Fruit fly (Drosophila melanogaster) whole organism, wandering third instar larva: ENCODE data around the gene CG3739.

Experiments
- Abd-B ChIP-seq: fragments of >200 bp; optimal IDR thresholded peaks from 2 replicates; lab custom pipeline; 2017; ENCODE audit warnings: missing biosample characterization, missing genetic modification characterization
- CG32264 ChIP-seq: fragments of 200-800 bp; sonication (Bioruptor generic); optimal IDR thresholded peaks from 2 replicates; lab custom pipeline; 2016; ENCODE audit warnings: missing biosample characterization, missing genetic modification characterization
- CG9705 ChIP-seq: fragments of 200-800 bp; sonication (Bioruptor generic); optimal IDR thresholded peaks from 2 replicates; lab custom pipeline; 2018; ENCODE audit warnings: missing biosample characterization, mild to moderate bottlenecking, missing genetic modification characterization
- CrebA ChIP-seq: fragments of 200-800 bp; sonication (Bioruptor generic); optimal IDR thresholded peaks from 2 replicates; lab custom pipeline; 2016; ENCODE audit warnings: missing biosample characterization, mild to moderate bottlenecking, missing genetic modification characterization, borderline replicate concordance
- Dfd ChIP-seq: fragments of >200 bp; optimal IDR thresholded peaks from 2 replicates; lab custom pipeline; 2017; ENCODE audit warnings: missing biosample characterization, missing genetic modification characterization
- GATAd ChIP-seq: sonication (Bioruptor generic); optimal IDR thresholded peaks from 2 replicates; lab custom pipeline; 2016; ENCODE audit warnings: missing biosample characterization, missing genetic modification characterization
- HLH106 ChIP-seq: fragments of 200-800 bp; optimal IDR thresholded peaks from 3 replicates; lab custom pipeline; 2019; ENCODE audit warnings: missing biosample characterization, mild to moderate bottlenecking, missing genetic modification characterization, moderate library complexity
- Hr78 ChIP-seq: fragments of >200 bp; optimal IDR thresholded peaks from 2 replicates; lab custom pipeline; 2017; ENCODE audit warnings: missing biosample characterization, missing genetic modification characterization
- Hr83 ChIP-seq: fragments of 200-300 bp; sonication (Bioruptor generic); optimal IDR thresholded peaks from 2 replicates; lab custom pipeline; 2016; ENCODE audit warnings: missing biosample characterization, mild to moderate bottlenecking, missing genetic modification characterization, moderate library complexity; ENCODE audit not compliant: poor library complexity, severe bottlenecking
- Jra ChIP-seq: sonication (Bioruptor generic); optimal IDR thresholded peaks from 2 replicates; lab custom pipeline; 2016; ENCODE audit warnings: missing biosample characterization, missing genetic modification characterization
- Myc ChIP-seq: fragments of >200 bp; optimal IDR thresholded peaks from 2 replicates; lab custom pipeline; 2017
- N ChIP-seq: fragments of >200 bp; optimal IDR thresholded peaks from 2 replicates; lab custom pipeline; 2018; ENCODE audit warnings: missing biosample characterization, missing external identifiers, missing genetic modification characterization
- OdsH ChIP-seq: fragments of 200-800 bp; sonication (Bioruptor generic); optimal IDR thresholded peaks from 2 replicates; lab custom pipeline; 2016; ENCODE audit warnings: missing biosample characterization, mild to moderate bottlenecking, missing genetic modification characterization
- Rel ChIP-seq, 2 experiments: fragments of 200-800 bp; sonication (Bioruptor generic) in 1 of 2; optimal IDR thresholded peaks; 2 replicates in 1 of 2; 3 replicates in 1 of 2; lab custom pipeline; 2016 to 2019; ENCODE audit warnings: mild to moderate bottlenecking in 2 of 2, missing biosample characterization in 2 of 2, missing genetic modification characterization in 2 of 2, moderate library complexity in 1 of 2
- Sp1 ChIP-seq: fragments of 200-800 bp; sonication (Bioruptor generic); optimal IDR thresholded peaks from 3 replicates; lab custom pipeline; 2019; ENCODE audit warnings: missing biosample characterization, mild to moderate bottlenecking, missing genetic modification characterization, moderate library complexity
- Vsx2 ChIP-seq: fragments of 200-300, 225-300 bp; sonication (Bioruptor generic); optimal IDR thresholded peaks from 2 replicates; lab custom pipeline; 2018; ENCODE audit warnings: missing biosample characterization, missing genetic modification characterization; ENCODE audit not compliant: partially characterized antibody
- br ChIP-seq: fragments of 200-800 bp; sonication (Bioruptor generic); optimal IDR thresholded peaks from 2 replicates; lab custom pipeline; 2016; ENCODE audit warnings: missing biosample characterization, missing genetic modification characterization
- brk ChIP-seq: fragments of 200-800 bp; sonication (Bioruptor generic); optimal IDR thresholded peaks from 2 replicates; lab custom pipeline; 2016; ENCODE audit warnings: missing biosample characterization, mild to moderate bottlenecking, missing genetic modification characterization
- dl ChIP-seq, 2 experiments: fragments of 175-275, 200-275 bp in 1 of 2; fragments of 200-275 bp in 1 of 2; sonication (Bioruptor generic); optimal IDR thresholded peaks; lab custom pipeline; 2018; ENCODE audit warnings: mild to moderate bottlenecking in 2 of 2, missing biosample characterization in 2 of 2, missing genetic modification characterization in 2 of 2, moderate library complexity in 2 of 2; ENCODE audit not compliant: partially characterized antibody in 2 of 2, insufficient read depth in 1 of 2
- dmrt93B ChIP-seq: fragments of 200-800 bp; sonication (Bioruptor generic); optimal IDR thresholded peaks from 2 replicates; lab custom pipeline; 2018; ENCODE audit warnings: missing biosample characterization, mild to moderate bottlenecking, missing genetic modification characterization
- dsf ChIP-seq: sonication (Bioruptor generic); optimal IDR thresholded peaks from 2 replicates; lab custom pipeline; 2016; ENCODE audit warnings: missing biosample characterization, missing genetic modification characterization, borderline replicate concordance
- foxo ChIP-seq, 2 experiments: fragments of 200-800 bp; sonication (Bioruptor generic); optimal IDR thresholded peaks; 2 replicates in 1 of 2; 3 replicates in 1 of 2; lab custom pipeline; 2016 to 2017; ENCODE audit warnings: missing biosample characterization in 2 of 2, missing genetic modification characterization in 2 of 2
- fru ChIP-seq: fragments of 200-800 bp; sonication (Bioruptor generic); optimal IDR thresholded peaks from 3 replicates; lab custom pipeline; 2016; ENCODE audit warnings: missing biosample characterization, mild to moderate bottlenecking, missing genetic modification characterization
- h ChIP-seq: fragments of 200-800 bp; sonication (Bioruptor generic); optimal IDR thresholded peaks from 3 replicates; lab custom pipeline; 2016; ENCODE audit warnings: missing biosample characterization, mild to moderate bottlenecking, missing genetic modification characterization
- jim ChIP-seq: fragments of 175-275, 200-325 bp; sonication (Bioruptor generic); optimal IDR thresholded peaks from 2 replicates; lab custom pipeline; 2016; ENCODE audit warnings: missing biosample characterization, mild to moderate bottlenecking, missing genetic modification characterization
- lola ChIP-seq: fragments of >200 bp; optimal IDR thresholded peaks from 2 replicates; lab custom pipeline; 2017; ENCODE audit warnings: missing biosample characterization, missing genetic modification characterization
- psq ChIP-seq: fragments of 200-800 bp; sonication (Bioruptor generic); optimal IDR thresholded peaks from 3 replicates; lab custom pipeline; 2017; ENCODE audit warnings: missing biosample characterization, mild to moderate bottlenecking, missing genetic modification characterization, moderate library complexity
- rgr ChIP-seq: fragments of 200-800 bp; sonication (Bioruptor generic); optimal IDR thresholded peaks from 3 replicates; lab custom pipeline; 2016; ENCODE audit warnings: missing biosample characterization, mild to moderate bottlenecking, missing genetic modification characterization
- sage ChIP-seq: fragments of 200-800 bp; sonication (Bioruptor generic); optimal IDR thresholded peaks from 2 replicates; lab custom pipeline; 2016; ENCODE audit warnings: missing biosample characterization, mild to moderate bottlenecking, missing genetic modification characterization
- sv ChIP-seq: fragments of 200-800 bp; sonication (Bioruptor generic); optimal IDR thresholded peaks from 3 replicates; lab custom pipeline; 2016; ENCODE audit warnings: missing biosample characterization, missing genetic modification characterization
- tai ChIP-seq: sonication (Bioruptor generic); optimal IDR thresholded peaks from 2 replicates; lab custom pipeline; 2016; ENCODE audit warnings: missing biosample characterization, missing genetic modification characterization
- usp ChIP-seq: fragments of >200 bp; optimal IDR thresholded peaks from 2 replicates; lab custom pipeline; 2017; ENCODE audit warnings: missing biosample characterization, missing genetic modification characterization
- woc ChIP-seq: sonication (Bioruptor generic); optimal IDR thresholded peaks from 2 replicates; lab custom pipeline; 2016; ENCODE audit warnings: missing biosample characterization, mild to moderate bottlenecking, missing genetic modification characterization

The CG3739 gene

DNA sequence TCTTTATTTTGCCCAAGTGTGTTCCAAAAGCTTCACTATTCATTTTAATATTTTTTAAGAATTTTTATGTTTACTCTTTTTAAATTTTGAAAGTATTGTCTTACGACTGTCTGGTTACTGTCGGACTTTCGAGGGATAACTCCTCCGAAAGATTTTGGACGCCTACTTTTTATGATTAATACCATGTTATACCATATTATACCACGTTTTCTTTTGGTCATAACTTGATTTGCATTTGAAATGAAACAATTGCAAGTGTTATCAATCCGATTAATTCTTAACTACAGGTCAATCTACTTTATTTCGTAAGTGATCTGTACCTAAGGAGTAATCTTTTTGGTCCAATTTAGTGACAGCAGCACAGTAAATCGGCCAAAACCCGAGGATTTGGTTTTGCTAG lies 17.2 kb upstream of the CG3739 start, which contains the start of gene CG31404:
Gene CG31404 (minus strand): TSS at position 101 of the 400 bp plus-strand sequence.
- TF ChIP-seq sage (no peak), woc (no peak), sv (no peak), Vsx2 (no peak), foxo (GFP tag; optimal IDR thresholded peaks at IDR 0.05; lab: Kevin White, UChicago) (no peak), N (GFP tag; lab: Kevin White, UChicago) (no peak), h (no peak), HLH106 (no peak)

- no peak for TF ChIP-seq OdsH
- TF ChIP-seq br (GFP tag; lab: Kevin White, UChicago), result no peak
- TF ChIP-seq tai (GFP tag; lab: Kevin White, UChicago), result no peak
- TF ChIP-seq Dfd (GFP tag; lab: Kevin White, UChicago), result no peak
- TF ChIP-seq brk, result no peak
- no peak for TF ChIP-seq Hr78 (GFP tag; lab: Kevin White, UChicago)
- TF ChIP-seq woc, result no peak
- TF ChIP-seq CG32264, result no peak
- no peak for TF ChIP-seq GATAd (GFP tag; lab: Kevin White, UChicago)
- no peak for TF ChIP-seq Myc
- no peak for TF ChIP-seq CG9705 (GFP tag; lab: Kevin White, UChicago)
- TF ChIP-seq HLH106, result no peak
- no peak for TF ChIP-seq Hr83
- TF ChIP-seq fru (GFP tag; lab: Kevin White, UChicago), result no peak
These were observed 16.0 kb upstream of the CG3739 start, which contains the start of gene CG31245 for dm6 chr3R:19377125-19377524. Gene CG31245, minus strand, starts transcription at chr3R:19377225.

dm6 chr3R:19383298-19383697 lies 9.9 kb upstream of the CG3739 start:
- no peak for TF ChIP-seq CG9705 (GFP tag; lab: Kevin White, UChicago)

dm6 chr3R:19387608-19388007 lies 5.6 kb upstream of the CG3739 start, which contains the start of gene CG3734:
Gene CG3734, plus strand, starts transcription at chr3R:19387861.
- TF ChIP-seq Rel (GFP tag; optimal IDR thresholded peaks at IDR 0.05; lab: Kevin White, UChicago) (no peak), Rel (tag; optimal IDR thresholded peaks at IDR 0.05; lab: Kevin White, UChicago) (no peak), fru (GFP tag; lab: Kevin White, UChicago) (peak; percentile 21)

- TF ChIP-seq sage (no peak), CrebA (GFP tag; lab: Kevin White, UChicago) (no peak), Hr78 (GFP tag; lab: Kevin White, UChicago) (no peak), Sp1 (GFP tag; lab: Kevin White, UChicago) (no peak), jim (GFP tag; lab: Kevin White, UChicago) (no peak), sv (no peak), OdsH (no peak), psq (GFP tag; lab: Kevin White, UChicago) (no peak), dl (GFP tag; optimal IDR thresholded peaks at IDR 0.05; lab: Kevin White, UChicago; ENCODE audit: insufficient read depth in 1 of 2, partially characterized antibody in 2 of 2) (no peak), Hr83 (no peak), woc (no peak), usp (no peak), Jra (GFP tag; lab: Kevin White, UChicago) (no peak), Dfd (GFP tag; lab: Kevin White, UChicago) (no peak), CG32264 (no peak), Abd-B (no peak), h (no peak)
These were observed 3.2 kb upstream of the CG3739 start, which contains the start of gene CG18493 for dm6 chr3R:19389919-19390318. Gene CG18493, plus strand, starts transcription at chr3R:19390270.

dm6 chr3R:19398467-19398866 lies 5.3 kb downstream of the CG3739 start, which contains the start of gene CG31244:
Gene CG31244, minus strand, starts transcription at chr3R:19398567.
- TF ChIP-seq Vsx2 (no peak), CrebA (GFP tag; lab: Kevin White, UChicago) (no peak), jim (GFP tag; lab: Kevin White, UChicago) (no peak), Sp1 (GFP tag; lab: Kevin White, UChicago) (no peak), psq (GFP tag; lab: Kevin White, UChicago) (no peak), dmrt93B (no peak), usp (no peak), Hr78 (GFP tag; lab: Kevin White, UChicago) (no peak), Rel (GFP tag; optimal IDR thresholded peaks at IDR 0.05; lab: Kevin White, UChicago) (no peak), Rel (tag; optimal IDR thresholded peaks at IDR 0.05; lab: Kevin White, UChicago) (no peak), rgr (GFP tag; lab: Kevin White, UChicago) (no peak), Myc (no peak), sage (no peak), dsf (GFP tag; lab: Kevin White, UChicago) (no peak), tai (GFP tag; lab: Kevin White, UChicago) (no peak), h (no peak), Dfd (GFP tag; lab: Kevin White, UChicago) (no peak), woc (no peak), lola (GFP tag; lab: Kevin White, UChicago) (no peak)
